Worm (Caenorhabditis elegans): Measurements from ENCODE around the gene C16C8.21.

C16C8.21 gene

ce11 chrII:3443154-3443553, 4.9 kb upstream of the C16C8.21 start, which contains the start of gene C16C8.22:
TSS of gene C16C8.22 (minus strand) at chrII:3443254.
- TF ChIP-seq hlh-26 (GFP tag; conservative IDR thresholded peaks at IDR 0.05) = no peak
- no peak for TF ChIP-seq ZK185.1 (tag; optimal IDR thresholded peaks at IDR 0.05; ENCODE audit: poor library complexity, severe bottlenecking)
- TF ChIP-seq F57C9.4 (tag; optimal IDR thresholded peaks at IDR 0.05) = no peak
- no peak for TF ChIP-seq ztf-25 (GFP tag; IDR thresholded peaks at IDR 0.05)
- TF ChIP-seq egl-18 (GFP tag; IDR thresholded peaks at IDR 0.05) = no peak
- TF ChIP-seq nfya-1 (tag; optimal IDR thresholded peaks at IDR 0.05; ENCODE audit: borderline replicate concordance, insufficient read depth) = no peak
- no peak for TF ChIP-seq bed-1 (GFP tag; IDR thresholded peaks at IDR 0.05)
- no peak for TF ChIP-seq ekl-4 (GFP tag; IDR thresholded peaks at IDR 0.05)
- TF ChIP-seq dpl-1 (GFP tag; optimal IDR thresholded peaks at IDR 0.05) = no peak

DNA sequence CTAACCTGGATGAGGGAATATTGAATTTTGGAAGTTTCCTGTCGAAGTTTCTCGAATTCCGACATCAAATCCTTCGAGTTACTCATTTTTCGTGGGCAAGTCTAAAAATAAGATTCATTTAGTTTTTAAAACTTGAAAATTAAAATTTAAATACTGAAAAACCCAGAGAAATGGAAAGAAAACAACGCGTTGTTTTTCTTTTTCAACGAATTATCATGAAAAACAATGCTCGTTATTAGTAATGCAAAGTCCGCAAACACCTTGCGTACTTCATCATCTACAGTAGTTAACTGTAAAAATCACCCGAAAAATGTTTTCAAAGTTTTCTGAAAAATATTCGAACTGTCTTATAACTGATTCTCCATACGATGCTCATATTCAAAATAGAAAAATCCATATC, 3.7 kb upstream of the C16C8.21 start, which contains the start of gene C16C8.4:
C16C8.4 (minus strand) TSS at position 101 of the 400 bp plus-strand sequence.
- peak; percentile 58 for TF ChIP-seq lsl-1 (GFP tag; optimal IDR thresholded peaks at IDR 0.05)
- no peak for TF ChIP-seq lin-35 (GFP tag; optimal IDR thresholded peaks at IDR 0.05)

ce11 chrII:3445285-3445806, 2.7 kb upstream of the C16C8.21 start, which contains the start of the genes C16C8.5 and C16C8.16:
TSS of gene C16C8.5 (minus strand) at chrII:3445385.
TSS of gene C16C8.16 (plus strand) at chrII:3445756.
- peak; percentile 21; the same call in 1 of the 2 replicates for TF ChIP-seq madf-6 (GFP tag; IDR thresholded peaks at IDR 0.05)
- TF ChIP-seq C17E4.6 (GFP tag; IDR thresholded peaks at IDR 0.05) = no peak
- no peak for TF ChIP-seq snpc-3.4 (tag; optimal IDR thresholded peaks at IDR 0.05)
- peak; percentile 71 for TF ChIP-seq lsl-1 (GFP tag; optimal IDR thresholded peaks at IDR 0.05)
- TF ChIP-seq Y79H2A.3 (GFP tag; conservative IDR thresholded peaks at IDR 0.05) = no peak

- TF ChIP-seq ceh-100 (GFP tag; IDR thresholded peaks at IDR 0.05) (no peak), nfyb-1 (GFP tag; IDR thresholded peaks at IDR 0.05) (no peak), lsl-1 (GFP tag; optimal IDR thresholded peaks at IDR 0.05) (no peak), zim-3 (tag; optimal IDR thresholded peaks at IDR 0.05) (no peak), repo-1 (tag; optimal IDR thresholded peaks at IDR 0.05) (no peak), madf-3 (GFP tag; IDR thresholded peaks at IDR 0.05) (no peak), cebp-1 (GFP tag; IDR thresholded peaks at IDR 0.05) (no peak), cebp-1 (tag; optimal IDR thresholded peaks at IDR 0.05) (no peak), F22D6.2 (tag; optimal IDR thresholded peaks at IDR 0.05) (no peak), ceh-58 (GFP tag; IDR thresholded peaks at IDR 0.05) (no peak), B0019.2 (GFP tag; conservative IDR thresholded peaks at IDR 0.05) (no peak), rpc-1 (optimal IDR thresholded peaks at IDR 0.05) (no peak), rpc-1 (tag; optimal IDR thresholded peaks at IDR 0.05) (no peak), sdz-38 (tag; optimal IDR thresholded peaks at IDR 0.05) (no peak), atf-7 (tag; optimal IDR thresholded peaks at IDR 0.05) (no peak), bed-2 (GFP tag; IDR thresholded peaks at IDR 0.05) (no peak), rec-8 (tag; optimal IDR thresholded peaks at IDR 0.05) (no peak)
These were observed 1.4 kb upstream of the C16C8.21 start, which contains the start of the genes C16C8.20 and gldi-6 for ce11 chrII:3446647-3447046. TSS of gene C16C8.20 (plus strand) at chrII:3446947. TSS of gene gldi-6 (plus strand) at chrII:3446947.

DNA sequence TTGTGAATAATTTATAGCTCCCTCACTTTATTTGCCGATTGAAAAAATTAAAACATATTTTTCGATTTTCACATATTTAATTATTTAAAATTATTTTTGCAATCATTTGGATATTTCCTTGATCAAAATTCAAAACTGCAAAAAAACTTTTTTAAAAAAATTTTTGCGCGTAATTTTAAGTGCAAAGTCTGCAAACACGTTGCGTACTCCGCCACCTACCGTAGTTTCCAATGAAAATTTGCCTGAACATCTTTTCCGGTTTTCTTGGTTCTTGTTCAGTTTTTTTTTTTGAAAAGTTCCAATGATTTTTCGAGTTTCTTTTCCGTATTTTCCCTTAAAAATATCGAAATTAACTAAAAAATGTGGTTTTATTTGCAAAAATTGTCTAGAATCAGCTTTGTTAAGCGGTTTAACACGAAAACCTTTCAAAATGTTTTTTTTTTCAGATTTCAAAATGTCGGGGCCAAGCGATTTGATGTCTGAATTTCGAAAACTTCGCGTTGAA, 822 bp downstream of the C16C8.21 start, which contains the start of gene C16C8.25:
C16C8.25 (plus strand) TSS at position 455 of the 505 bp plus-strand sequence.
- no peak for TF ChIP-seq B0336.3 (GFP tag; IDR thresholded peaks at IDR 0.05)
- TF ChIP-seq D2030.7 (GFP tag; IDR thresholded peaks at IDR 0.05) = 0 out of 2 replicates have a peak, but pooled peaks have one; percentile 33
- no peak for TF ChIP-seq lsy-27 (tag; optimal IDR thresholded peaks at IDR 0.05; ENCODE audit: borderline replicate concordance, insufficient read depth)
- TF ChIP-seq lsl-1 (GFP tag; optimal IDR thresholded peaks at IDR 0.05) = peak; percentile 72
- TF ChIP-seq rpc-1 (optimal IDR thresholded peaks at IDR 0.05) = no peak
- no peak for TF ChIP-seq rpc-1 (tag; optimal IDR thresholded peaks at IDR 0.05)
- TF ChIP-seq madf-6 (GFP tag; IDR thresholded peaks at IDR 0.05) = peak; percentile 60; the same call in 1 of the 2 replicates
- TF ChIP-seq ets-4 (GFP tag; optimal IDR thresholded peaks at IDR 0.05) = no peak
